Worm (Caenorhabditis elegans): ENCODE results near the gene C06C3.3.

The C06C3.3 gene

ce11 chrII:9356723-9357122 is 15.6 kb downstream of the C06C3.3 start (continued):
- peak; percentile 1 for TF ChIP-seq ztf-7 (tag; optimal IDR thresholded peaks at IDR 0.05)
- no peak for TF ChIP-seq duxl-1 (tag; optimal IDR thresholded peaks at IDR 0.05; ENCODE audit: poor library complexity)
- TF ChIP-seq egl-43 (GFP tag; IDR thresholded peaks at IDR 0.05): peak; percentile 53; the same call in 1 of the 2 replicates
- peak; percentile 16 for TF ChIP-seq dve-1 (tag; optimal IDR thresholded peaks at IDR 0.05; ENCODE audit: insufficient read depth)
- TF ChIP-seq sdz-12 (GFP tag; optimal IDR thresholded peaks at IDR 0.05): no peak
- TF ChIP-seq Y48G9A.11 (GFP tag; IDR thresholded peaks at IDR 0.05): no peak
- no peak for TF ChIP-seq ctbp-1 (GFP tag; IDR thresholded peaks at IDR 0.05)
- TF ChIP-seq mep-1 (tag; optimal IDR thresholded peaks at IDR 0.05): peak; percentile 67
- TF ChIP-seq hif-1 (tag; optimal IDR thresholded peaks at IDR 0.05): peak in 1 of 2 experiments; percentile 56
- TF ChIP-seq mes-2 (tag; optimal IDR thresholded peaks at IDR 0.05; ENCODE audit: poor library complexity, severe bottlenecking): peak; percentile 19
- peak; percentile 57 for TF ChIP-seq hlh-30 (tag; optimal IDR thresholded peaks at IDR 0.05; ENCODE audit: insufficient read depth)
- peak; percentile 7 for TF ChIP-seq nhr-11 (tag; optimal IDR thresholded peaks at IDR 0.05)
- TF ChIP-seq ceh-28 (tag; optimal IDR thresholded peaks at IDR 0.05): no peak
- no peak for TF ChIP-seq php-3 (GFP tag; IDR thresholded peaks at IDR 0.05)
- no peak for TF ChIP-seq ceh-20 (GFP tag; IDR thresholded peaks at IDR 0.05)
- no peak for TF ChIP-seq T20F7.1 (GFP tag; optimal IDR thresholded peaks at IDR 0.05)
- no peak for TF ChIP-seq nhr-77 (tag; optimal IDR thresholded peaks at IDR 0.05)
- TF ChIP-seq hmg-1.1 (GFP tag; IDR thresholded peaks at IDR 0.05): peak; percentile 78
- no peak for TF ChIP-seq D1046.2 (GFP tag; IDR thresholded peaks at IDR 0.05)
- TF ChIP-seq snpc-1.2 (GFP tag; IDR thresholded peaks at IDR 0.05): no peak
- 0 out of 2 replicates have a peak, but pooled peaks have one; percentile 30 for TF ChIP-seq T26A8.4 (GFP tag; IDR thresholded peaks at IDR 0.05)
- TF ChIP-seq dpl-1 (GFP tag; optimal IDR thresholded peaks at IDR 0.05): peak; percentile 19
- no peak for TF ChIP-seq ceh-44 (GFP tag; IDR thresholded peaks at IDR 0.05)
- no peak for TF ChIP-seq cey-2 (tag; optimal IDR thresholded peaks at IDR 0.05; ENCODE audit: borderline replicate concordance, insufficient read depth)

ce11 chrII:9352669-9353068 is 19.6 kb downstream of the C06C3.3 start, which contains the start of the genes sdhb-1 and cup-15:
Gene sdhb-1, minus strand, starts transcription at chrII:9352731.
Gene cup-15, plus strand, starts transcription at chrII:9353000.
- TF ChIP-seq Y75B8A.6 (GFP tag; IDR thresholded peaks at IDR 0.05) (no peak), nhr-10 (tag; optimal IDR thresholded peaks at IDR 0.05) (no peak), daf-16 (GFP tag; optimal IDR thresholded peaks at IDR 0.05) (no peak), daf-16 (tag; optimal IDR thresholded peaks at IDR 0.05) (peak; percentile 27), lsy-2 (tag; optimal IDR thresholded peaks at IDR 0.05) (peak in 1 of 2 experiments; percentile 41), vab-7 (GFP tag; IDR thresholded peaks at IDR 0.05) (no peak), set-16 (GFP tag; IDR thresholded peaks at IDR 0.05) (no peak), Y48G9A.11 (GFP tag; IDR thresholded peaks at IDR 0.05) (peak; percentile 73), nhr-48 (tag; optimal IDR thresholded peaks at IDR 0.05) (no peak), T20F7.1 (GFP tag; optimal IDR thresholded peaks at IDR 0.05) (peak; percentile 91), F26F4.8 (GFP tag; conservative IDR thresholded peaks at IDR 0.05) (no peak), hif-1 (tag; optimal IDR thresholded peaks at IDR 0.05) (peak in 1 of 2 experiments; percentile 88), nhr-77 (tag; optimal IDR thresholded peaks at IDR 0.05) (peak; percentile 3), D1046.2 (GFP tag; IDR thresholded peaks at IDR 0.05) (no peak), hlh-11 (tag; optimal IDR thresholded peaks at IDR 0.05) (no peak), R02D3.7 (tag; optimal IDR thresholded peaks at IDR 0.05) (peak; percentile 76), nhr-25 (tag; optimal IDR thresholded peaks at IDR 0.05; ENCODE audit: borderline replicate concordance, insufficient read depth) (no peak), lin-38 (GFP tag; IDR thresholded peaks at IDR 0.05) (no peak), aly-2 (tag; optimal IDR thresholded peaks at IDR 0.05) (no peak), fkh-10 (GFP tag; optimal IDR thresholded peaks at IDR 0.05) (no peak), lim-7 (GFP tag; IDR thresholded peaks at IDR 0.05) (no peak), hlh-30 (tag; optimal IDR thresholded peaks at IDR 0.05; ENCODE audit: insufficient read depth) (peak; percentile 25)
